3 worm cellular contexts compared by ENCODE assay signal in genomic region chrIII:13464493-13465362, ce11.
TF ChIP-seq lines count a peak whose summit lies in the region.

Gene kel-3 (plus strand): TSS chrIII:13464820.

TF ChIP-seq in whole organism, L1 larva, 84 proteins besides CTCF, POLR2A, EP300 and RAD21 (continued from another document):
- TF ChIP-seq pax-3 (tag; optimal IDR thresholded peaks at IDR 0.05; lab: Kevin White, UChicago) (peak; percentile 76), jun-1 (tag; optimal IDR thresholded peaks at IDR 0.05; lab: Kevin White, UChicago) (peak; percentile 68), egl-27 (tag; optimal IDR thresholded peaks at IDR 0.05; lab: Kevin White, UChicago) (no peak), mef-2 (tag; optimal IDR thresholded peaks at IDR 0.05; lab: Kevin White, UChicago) (no peak), irx-1 (tag; optimal IDR thresholded peaks at IDR 0.05; lab: Kevin White, UChicago) (no peak), unc-62 (GFP tag; optimal IDR thresholded peaks at IDR 0.05; lab: Kevin White, UChicago) (no peak), grh-1 (GFP tag; IDR thresholded peaks at IDR 0.05; lab: Robert Waterston, UW) (peak; percentile 20; the same call in 1 of the 2 replicates), ces-1 (GFP tag; optimal IDR thresholded peaks at IDR 0.05; lab: Kevin White, UChicago) (no peak), ama-1 (optimal IDR thresholded peaks at IDR 0.05; lab: Kevin White, UChicago) (peak; percentile 98), vab-15 (tag; optimal IDR thresholded peaks at IDR 0.05; lab: Kevin White, UChicago) (no peak), alr-1 (tag; optimal IDR thresholded peaks at IDR 0.05; lab: Kevin White, UChicago; ENCODE audit: borderline replicate concordance) (no peak), lin-13 (GFP tag; optimal IDR thresholded peaks at IDR 0.05; lab: Kevin White, UChicago) (peak; percentile 39), mdl-1 (tag; optimal IDR thresholded peaks at IDR 0.05; lab: Kevin White, UChicago) (peak in 1 of 2 experiments; percentile 68), elt-3 (tag; optimal IDR thresholded peaks at IDR 0.05; lab: Kevin White, UChicago) (peak in 4 of 6 experiments; percentile 69 to 94 (median 76)), elt-2 (tag; optimal IDR thresholded peaks at IDR 0.05; lab: Kevin White, UChicago) (peak; percentile 66), mab-9 (GFP tag; IDR thresholded peaks at IDR 0.05; lab: Robert Waterston, UW) (0 out of 2 replicates have a peak, but pooled peaks have one; percentile 23), sup-37 (GFP tag; optimal IDR thresholded peaks at IDR 0.05; lab: Kevin White, UChicago) (peak; percentile 36), unc-86 (tag; optimal IDR thresholded peaks at IDR 0.05; lab: Kevin White, UChicago) (peak; percentile 16), lin-15B (tag; optimal IDR thresholded peaks at IDR 0.05; lab: Kevin White, UChicago) (no peak), mep-1 (tag; optimal IDR thresholded peaks at IDR 0.05; lab: Kevin White, UChicago) (peak; percentile 54), tbx-2 (tag; optimal IDR thresholded peaks at IDR 0.05; lab: Kevin White, UChicago) (peak; percentile 82)

TF ChIP-seq in whole organism, L4 larva, 104 proteins besides CTCF, POLR2A, EP300 and RAD21 (continued from another document):
- TF ChIP-seq mep-1 (tag; optimal IDR thresholded peaks at IDR 0.05; lab: Kevin White, UChicago), result peak; percentile 88
- no peak for TF ChIP-seq jun-1 (tag; optimal IDR thresholded peaks at IDR 0.05; lab: Kevin White, UChicago)
- peak; percentile 84 for TF ChIP-seq duxl-1 (tag; optimal IDR thresholded peaks at IDR 0.05; lab: Kevin White, UChicago; ENCODE audit: poor library complexity)
- peak; percentile 98 for TF ChIP-seq dve-1 (tag; optimal IDR thresholded peaks at IDR 0.05; lab: Kevin White, UChicago; ENCODE audit: insufficient read depth)
- no peak for TF ChIP-seq mxl-3 (GFP tag; optimal IDR thresholded peaks at IDR 0.05; lab: Kevin White, UChicago)
- TF ChIP-seq R02D3.7 (tag; optimal IDR thresholded peaks at IDR 0.05; lab: Kevin White, UChicago), result no peak
- no peak for TF ChIP-seq nhr-76 (tag; optimal IDR thresholded peaks at IDR 0.05; lab: Kevin White, UChicago)
- peak; percentile 82 for TF ChIP-seq mdt-29 (GFP tag; IDR thresholded peaks at IDR 0.05; lab: Robert Waterston, UW)
- TF ChIP-seq hif-1 (tag; optimal IDR thresholded peaks at IDR 0.05; lab: Kevin White, UChicago), result peak in 1 of 2 experiments; percentile 47
- peak; percentile 41 for TF ChIP-seq fos-1 (tag; optimal IDR thresholded peaks at IDR 0.05; lab: Kevin White, UChicago)
- peak in 1 of 2 experiments; percentile 63 for TF ChIP-seq ZK546.5 (tag; optimal IDR thresholded peaks at IDR 0.05; lab: Kevin White, UChicago)
- TF ChIP-seq F44E2.7 (GFP tag; IDR thresholded peaks at IDR 0.05; lab: Robert Waterston, UW), result no peak
- no peak for TF ChIP-seq ztf-7 (tag; optimal IDR thresholded peaks at IDR 0.05; lab: Kevin White, UChicago)
- peak; percentile 24 to 47 for TF ChIP-seq mdl-1 (tag; optimal IDR thresholded peaks at IDR 0.05; lab: Kevin White, UChicago)
- no peak for TF ChIP-seq nhr-111 (GFP tag; optimal IDR thresholded peaks at IDR 0.05; lab: Kevin White, UChicago)
- TF ChIP-seq zag-1 (tag; optimal IDR thresholded peaks at IDR 0.05; lab: Kevin White, UChicago), result no peak
- TF ChIP-seq nhr-6 (tag; optimal IDR thresholded peaks at IDR 0.05; lab: Kevin White, UChicago), result peak; percentile 85
- peak; percentile 86 for TF ChIP-seq nhr-42 (GFP tag; IDR thresholded peaks at IDR 0.05; lab: Robert Waterston, UW)
- peak; percentile 67; the same call in 1 of the 2 replicates for TF ChIP-seq D1046.2 (GFP tag; IDR thresholded peaks at IDR 0.05; lab: Robert Waterston, UW)
- TF ChIP-seq unc-130 (GFP tag; optimal IDR thresholded peaks at IDR 0.05; lab: Kevin White, UChicago), result peak; percentile 89
- TF ChIP-seq spr-3 (GFP tag; optimal IDR thresholded peaks at IDR 0.05; lab: Kevin White, UChicago), result peak; percentile 74
- no peak for TF ChIP-seq daf-12 (tag; optimal IDR thresholded peaks at IDR 0.05; lab: Kevin White, UChicago)

TF ChIP-seq in whole organism, young adult, 124 proteins besides CTCF, POLR2A, EP300 and RAD21 (continued from another document):
- TF ChIP-seq ceh-91 (GFP tag; IDR thresholded peaks at IDR 0.05; lab: Robert Waterston, UW) (no peak), ets-4 (GFP tag; optimal IDR thresholded peaks at IDR 0.05; lab: Kevin White, UChicago) (peak; percentile 96), hlh-12 (tag; optimal IDR thresholded peaks at IDR 0.05; lab: Kevin White, UChicago) (no peak), hlh-26 (GFP tag; conservative IDR thresholded peaks at IDR 0.05; lab: Robert Waterston, UW) (no peak), zfh-2 (GFP tag; conservative IDR thresholded peaks at IDR 0.05; lab: Robert Waterston, UW) (no peak), chd-7 (tag; optimal IDR thresholded peaks at IDR 0.05; lab: Kevin White, UChicago) (peak; percentile 96), nfya-2 (GFP tag; IDR thresholded peaks at IDR 0.05; lab: Robert Waterston, UW) (peak; percentile 83; the same call in 1 of the 2 replicates), ztf-6 (GFP tag; IDR thresholded peaks at IDR 0.05; lab: Robert Waterston, UW) (no peak; the same call in 1 of the 2 replicates), lsl-1 (GFP tag; optimal IDR thresholded peaks at IDR 0.05; lab: Kevin White, UChicago) (peak; percentile 73), B0019.2 (GFP tag; conservative IDR thresholded peaks at IDR 0.05; lab: Robert Waterston, UW) (0 out of 2 replicates have a peak, but pooled peaks have one; percentile 42), Y67H2A.10 (GFP tag; conservative IDR thresholded peaks at IDR 0.05; lab: Robert Waterston, UW) (no peak), ztf-18 (tag; optimal IDR thresholded peaks at IDR 0.05; lab: Kevin White, UChicago) (peak; percentile 85), somi-1 (GFP tag; optimal IDR thresholded peaks at IDR 0.05; lab: Kevin White, UChicago) (peak; percentile 77)
